Fruit fly (Drosophila melanogaster) whole organism, pupa: ENCODE data around the gene ru.

Experiments used
- CG10348 ChIP-seq: fragments of 200-800 bp; sonication (Bioruptor generic); IDR thresholded peaks from 2 replicates; pipeline ENCODE4 v1.3.6; 2022; ENCODE audit warnings: missing biosample characterization, missing genetic modification characterization
- CG12605 ChIP-seq: fragments of 200-800 bp; sonication (Bioruptor generic); IDR thresholded peaks from 2 replicates; pipeline ENCODE4 v1.3.6; 2022; ENCODE audit warnings: missing biosample characterization, missing genetic modification characterization
- CG13204 ChIP-seq: fragments of 200-800 bp; sonication (Bioruptor generic); optimal IDR thresholded peaks from 2 replicates; lab custom pipeline; 2018; ENCODE audit warnings: missing biosample characterization, mild to moderate bottlenecking, missing genetic modification characterization, moderate library complexity
- CG14655 ChIP-seq: fragments of 200-800 bp; sonication (Bioruptor generic); optimal IDR thresholded peaks from 3 replicates; lab custom pipeline; 2017; ENCODE audit warnings: mild to moderate bottlenecking, missing biosample characterization, missing genetic modification reagents, missing genetic modification characterization
- CG15710 ChIP-seq: fragments of 200-800 bp; sonication (Bioruptor generic); optimal IDR thresholded peaks from 2 replicates; lab custom pipeline; 2018; ENCODE audit warnings: missing biosample characterization, mild to moderate bottlenecking, missing genetic modification characterization, moderate library complexity
- CG17806 ChIP-seq: fragments of 200-800 bp; sonication (Bioruptor generic); optimal IDR thresholded peaks from 2 replicates; lab custom pipeline; 2018; ENCODE audit warnings: missing biosample characterization, mild to moderate bottlenecking, missing genetic modification characterization, moderate library complexity
- CG32121 ChIP-seq: fragments of 200-800 bp; sonication (Bioruptor generic); IDR thresholded peaks from 2 replicates; pipeline ENCODE4 v1.3.6; 2022; ENCODE audit warnings: missing biosample characterization, missing genetic modification characterization
- CG34367 ChIP-seq: fragments of 200-800 bp; sonication (Bioruptor generic); optimal IDR thresholded peaks from 2 replicates; lab custom pipeline; 2018; ENCODE audit warnings: missing biosample characterization, mild to moderate bottlenecking, missing genetic modification characterization
- CG4496 ChIP-seq: fragments of 200-800 bp; sonication (Bioruptor generic); IDR thresholded peaks from 3 replicates; pipeline ENCODE4 v1.3.6; 2022; ENCODE audit warnings: missing biosample characterization, missing genetic modification characterization
- CG8159 ChIP-seq: fragments of 200-800 bp; sonication (Bioruptor generic); optimal IDR thresholded peaks from 3 replicates; lab custom pipeline; 2018; ENCODE audit warnings: missing biosample characterization, mild to moderate bottlenecking, missing genetic modification characterization, moderate library complexity
- CG8301 ChIP-seq: fragments of 200-800 bp; sonication (Bioruptor generic); optimal IDR thresholded peaks from 2 replicates; lab custom pipeline; 2018; ENCODE audit warnings: missing biosample characterization, mild to moderate bottlenecking, missing genetic modification characterization
- CG9948 ChIP-seq: fragments of 200-800 bp; sonication (Bioruptor generic); optimal IDR thresholded peaks from 2 replicates; lab custom pipeline; 2018; ENCODE audit warnings: missing biosample characterization, mild to moderate bottlenecking, missing genetic modification characterization, moderate library complexity
- D1 ChIP-seq: fragments of 200-800 bp; sonication (Bioruptor generic); optimal IDR thresholded peaks from 2 replicates; lab custom pipeline; 2018; ENCODE audit warnings: missing biosample characterization, mild to moderate bottlenecking, missing genetic modification characterization, moderate library complexity
- EcR ChIP-seq: fragments of 200-800 bp; sonication (Bioruptor generic); optimal IDR thresholded peaks from 3 replicates; lab custom pipeline; 2019; ENCODE audit warnings: missing biosample characterization, missing genetic modification characterization, mild to moderate bottlenecking, moderate library complexity, missing genetic modification reagents
- Ets98B ChIP-seq: fragments of 200-800 bp; sonication (Bioruptor generic); IDR thresholded peaks from 2 replicates; pipeline ENCODE4 v1.3.6; 2022; ENCODE audit warnings: missing biosample characterization, missing genetic modification characterization
- Pif1A ChIP-seq: fragments of 200-800 bp; sonication (Bioruptor generic); optimal IDR thresholded peaks from 3 replicates; lab custom pipeline; 2016; ENCODE audit warnings: missing biosample characterization, missing genetic modification characterization
- Pif1B ChIP-seq: fragments of 200-800 bp; sonication (Bioruptor generic); optimal IDR thresholded peaks from 3 replicates; lab custom pipeline; 2016; ENCODE audit warnings: missing biosample characterization, missing genetic modification characterization
- Snoo ChIP-seq: fragments of 200-800 bp; sonication (Bioruptor generic); optimal IDR thresholded peaks from 3 replicates; lab custom pipeline; 2017; ENCODE audit warnings: missing biosample characterization, mild to moderate bottlenecking, missing genetic modification characterization, inconsistent platforms
- fd96Ca ChIP-seq: fragments of 200-800 bp; sonication (Bioruptor generic); IDR thresholded peaks from 3 replicates; pipeline ENCODE4 v1.3.6; 2022; ENCODE audit warnings: missing biosample characterization, missing genetic modification characterization
- gl ChIP-seq: fragments of 200-800 bp; sonication (Bioruptor generic); optimal IDR thresholded peaks from 2 replicates; lab custom pipeline; 2018; ENCODE audit warnings: missing biosample characterization, mild to moderate bottlenecking, missing genetic modification characterization
- rn ChIP-seq: fragments of 200-800 bp; sonication (Bioruptor generic); IDR thresholded peaks from 2 replicates; pipeline ENCODE4 v1.3.6; 2022; ENCODE audit warnings: missing biosample characterization, missing genetic modification characterization

Gene ru

DNA sequence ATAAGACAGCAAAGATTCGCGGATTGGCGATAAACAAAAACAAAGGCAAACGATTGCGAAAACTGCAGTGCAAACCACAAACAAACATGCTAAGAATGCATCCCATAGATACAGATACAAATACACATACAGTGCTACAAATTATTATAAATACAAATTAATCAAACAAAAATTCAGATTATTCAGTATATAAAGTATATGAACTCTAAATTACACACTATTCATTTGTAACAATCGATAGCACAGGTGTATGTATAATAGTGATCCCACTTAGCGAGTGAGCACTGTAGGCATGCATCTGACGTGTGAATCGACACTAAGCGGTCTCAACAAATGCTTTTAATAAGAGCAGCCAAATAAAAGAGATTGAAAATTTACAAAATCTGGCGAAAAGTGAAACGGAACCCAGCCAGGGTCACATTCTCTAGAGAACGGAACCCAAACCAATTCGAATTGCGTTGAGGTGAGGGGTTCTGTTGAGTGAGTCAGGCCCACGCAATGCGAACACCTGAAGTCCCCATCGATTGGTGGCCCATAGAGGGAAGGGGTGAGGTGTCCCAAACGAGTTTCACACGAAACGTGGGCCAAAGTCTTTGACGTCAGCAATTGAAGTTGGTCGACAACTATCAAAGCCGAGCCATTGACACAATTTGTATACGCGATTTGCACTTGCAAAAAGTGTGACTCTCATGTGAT lies 4.2 kb downstream of the ru start:
- TF ChIP-seq Ets98B (GFP tag; lab: Robert Waterston, UW) (peak; percentile 65), gl (tag; lab: Kevin White, UChicago) (no peak), CG13204 (GFP tag; lab: Kevin White, UChicago) (no peak), CG8301 (tag; lab: Kevin White, UChicago) (peak; percentile 44), EcR (GFP tag; lab: Kevin White, UChicago) (no peak), rn (GFP tag; lab: Robert Waterston, UW) (0 out of 2 replicates have a peak, but pooled peaks have one; percentile 44), CG8159 (tag; lab: Kevin White, UChicago) (peak; percentile 34), fd96Ca (GFP tag; lab: Robert Waterston, UW) (peak; percentile 77), CG9948 (tag; lab: Kevin White, UChicago) (peak; percentile 35), CG12605 (GFP tag; lab: Robert Waterston, UW) (peak; percentile 16; the same call in 1 of the 2 replicates), CG10348 (GFP tag; lab: Robert Waterston, UW) (peak; percentile 54; the same call in 1 of the 2 replicates), CG14655 (peak; percentile 34), Snoo (tag; lab: Kevin White, UChicago) (peak; percentile 45), Pif1A (GFP tag; lab: Kevin White, UChicago) (peak; percentile 55), CG15710 (tag; lab: Kevin White, UChicago) (peak; percentile 49), CG4496 (GFP tag; lab: Robert Waterston, UW) (peak; percentile 85), CG17806 (no peak), D1 (tag; lab: Kevin White, UChicago) (no peak), CG34367 (tag; lab: Kevin White, UChicago) (peak; percentile 47), CG32121 (peak; percentile 86), Pif1B (GFP tag; lab: Kevin White, UChicago) (no peak)
- TF ChIP-seq, all 21 proteins: peak for 15

dm6 chr3L:1376014-1376745 lies 5.8 kb downstream of the ru start:
- TF ChIP-seq CG15710 (tag; lab: Kevin White, UChicago): peak; percentile 57
- peak; percentile 84 for TF ChIP-seq fd96Ca (GFP tag; lab: Robert Waterston, UW)
- TF ChIP-seq Pif1B (GFP tag; lab: Kevin White, UChicago): peak; percentile 61
- TF ChIP-seq Snoo (tag; lab: Kevin White, UChicago): no peak
- peak; percentile 72 for TF ChIP-seq CG8301 (tag; lab: Kevin White, UChicago)
- peak; percentile 46; the same call in 1 of the 2 replicates for TF ChIP-seq CG12605 (GFP tag; lab: Robert Waterston, UW)
- TF ChIP-seq CG14655: peak; percentile 82
- TF ChIP-seq CG17806: peak; percentile 70
- peak; percentile 80; the same call in 1 of the 2 replicates for TF ChIP-seq CG32121
- TF ChIP-seq CG10348 (GFP tag; lab: Robert Waterston, UW): no peak
- TF ChIP-seq CG13204 (GFP tag; lab: Kevin White, UChicago): peak; percentile 29
- TF ChIP-seq CG9948 (tag; lab: Kevin White, UChicago): peak; percentile 42
- TF ChIP-seq CG4496 (GFP tag; lab: Robert Waterston, UW): peak; percentile 87
- 0 out of 2 replicates have a peak, but pooled peaks have one; percentile 12 for TF ChIP-seq rn (GFP tag; lab: Robert Waterston, UW)
- no peak for TF ChIP-seq EcR (GFP tag; lab: Kevin White, UChicago)
- TF ChIP-seq CG34367 (tag; lab: Kevin White, UChicago): peak; percentile 57
- TF ChIP-seq CG8159 (tag; lab: Kevin White, UChicago): peak; percentile 69
- peak; percentile 74 for TF ChIP-seq Pif1A (GFP tag; lab: Kevin White, UChicago)
- TF ChIP-seq gl (tag; lab: Kevin White, UChicago): peak; percentile 28
- TF ChIP-seq D1 (tag; lab: Kevin White, UChicago): no peak
- TF ChIP-seq Ets98B (GFP tag; lab: Robert Waterston, UW): peak; percentile 85

DNA sequence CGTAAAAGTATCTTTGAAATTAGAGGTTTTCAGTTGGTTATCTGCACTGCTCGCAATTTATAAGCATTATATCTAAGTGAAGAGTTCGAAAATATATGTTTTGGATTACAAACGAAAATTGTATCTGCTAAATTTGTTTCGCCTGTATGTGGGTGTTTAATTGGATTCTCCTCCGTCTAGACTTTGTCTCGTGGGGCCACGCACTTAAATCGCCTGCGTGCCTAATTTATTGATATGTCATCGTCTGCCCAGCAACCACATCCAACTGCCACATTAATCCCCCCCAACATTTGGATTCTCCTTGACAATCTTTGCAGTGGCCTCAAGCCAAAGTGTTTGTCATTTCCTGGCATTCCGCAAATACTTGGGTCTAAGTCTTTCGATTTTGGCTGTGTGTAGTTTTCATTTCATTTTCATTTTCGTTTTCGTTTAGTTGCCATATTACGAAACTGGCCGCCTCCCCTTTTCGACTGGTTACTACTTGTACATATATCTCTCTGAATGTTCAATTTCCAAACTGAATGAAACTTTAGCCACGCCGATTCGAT lies 7.7 kb downstream of the ru start:
- TF ChIP-seq CG34367 (tag; lab: Kevin White, UChicago): no peak
- no peak for TF ChIP-seq gl (tag; lab: Kevin White, UChicago)
- no peak for TF ChIP-seq D1 (tag; lab: Kevin White, UChicago)
- TF ChIP-seq EcR (GFP tag; lab: Kevin White, UChicago): no peak
- no peak for TF ChIP-seq CG8301 (tag; lab: Kevin White, UChicago)
- no peak for TF ChIP-seq CG32121
- no peak for TF ChIP-seq CG13204 (GFP tag; lab: Kevin White, UChicago)
- no peak for TF ChIP-seq Pif1A (GFP tag; lab: Kevin White, UChicago)

dm6 chr3L:1378862-1379543 lies 8.6 kb downstream of the ru start:
- TF ChIP-seq Snoo (tag; lab: Kevin White, UChicago) (peak; percentile 69), Ets98B (GFP tag; lab: Robert Waterston, UW) (peak; percentile 93), rn (GFP tag; lab: Robert Waterston, UW) (peak; percentile 82), EcR (GFP tag; lab: Kevin White, UChicago) (no peak), fd96Ca (GFP tag; lab: Robert Waterston, UW) (peak; percentile 89), CG34367 (tag; lab: Kevin White, UChicago) (peak; percentile 67), CG13204 (GFP tag; lab: Kevin White, UChicago) (peak; percentile 43), CG17806 (peak; percentile 69), CG10348 (GFP tag; lab: Robert Waterston, UW) (no peak), CG15710 (tag; lab: Kevin White, UChicago) (peak; percentile 71), CG4496 (GFP tag; lab: Robert Waterston, UW) (peak; percentile 95), CG8159 (tag; lab: Kevin White, UChicago) (peak; percentile 63), CG14655 (peak; percentile 91), Pif1A (GFP tag; lab: Kevin White, UChicago) (peak; percentile 84), Pif1B (GFP tag; lab: Kevin White, UChicago) (peak; percentile 79), CG12605 (GFP tag; lab: Robert Waterston, UW) (peak; percentile 92), CG8301 (tag; lab: Kevin White, UChicago) (peak; percentile 88), CG9948 (tag; lab: Kevin White, UChicago) (peak; percentile 68), CG32121 (peak; percentile 91), D1 (tag; lab: Kevin White, UChicago) (no peak), gl (tag; lab: Kevin White, UChicago) (peak; percentile 59)
